Worm (Caenorhabditis elegans) whole organism, L3 larva: ENCODE measurements around the gene nhr-230.

ENCODE experiments used
- R02D3.7 ChIP-seq: fragments of 150-350 bp; optimal IDR thresholded peaks from 2 replicates; lab custom pipeline; 2014; ENCODE audit warnings: missing biosample characterization, missing genetic modification characterization
- aly-2 ChIP-seq: fragments of 150-350 bp; optimal IDR thresholded peaks from 2 replicates; lab custom pipeline; 2014; ENCODE audit warnings: missing biosample characterization, missing genetic modification characterization
- ceh-28 ChIP-seq: fragments of 150-350 bp; optimal IDR thresholded peaks from 2 replicates; lab custom pipeline; 2014; ENCODE audit warnings: missing biosample characterization, missing genetic modification reagents, missing genetic modification characterization
- ceh-9 ChIP-seq: sonication (generic microtip); optimal IDR thresholded peaks from 2 replicates; lab custom pipeline; 2018; ENCODE audit warnings: missing biosample characterization, missing genetic modification characterization
- elt-1 ChIP-seq: fragments of 150-350 bp; optimal IDR thresholded peaks from 2 replicates; lab custom pipeline; 2014; ENCODE audit warnings: missing biosample characterization, missing genetic modification characterization
- elt-2 ChIP-seq: sonication (generic microtip); optimal IDR thresholded peaks from 2 replicates; lab custom pipeline; 2016; ENCODE audit warnings: missing genetic modification reagents, mild to moderate bottlenecking, missing genetic modification characterization, missing compliant biosample characterization
- elt-3 ChIP-seq, 3 experiments: fragments of 150-350 bp in 1 of 3; sonication (generic microtip) in 2 of 3; optimal IDR thresholded peaks; 2 replicates in 2 of 3; 4 replicates in 1 of 3; lab custom pipeline; 2014 to 2017; ENCODE audit warnings: missing biosample characterization in 3 of 3, missing genetic modification characterization in 3 of 3
- eor-1 ChIP-seq, 2 experiments: fragments of 150-350 bp; optimal IDR thresholded peaks; 2 replicates each; lab custom pipeline; 2014 to 2018; ENCODE audit warnings: missing biosample characterization in 2 of 2, missing genetic modification characterization in 2 of 2
- fkh-10 ChIP-seq: sonication (generic microtip); optimal IDR thresholded peaks from 2 replicates; lab custom pipeline; 2017; ENCODE audit warnings: missing biosample characterization, missing genetic modification reagents, missing genetic modification characterization
- fkh-2 ChIP-seq: fragments of 150-350 bp; optimal IDR thresholded peaks from 2 replicates; lab custom pipeline; 2014; ENCODE audit warnings: missing biosample characterization, missing genetic modification reagents, missing genetic modification characterization
- fos-1 ChIP-seq: fragments of 150-350 bp; optimal IDR thresholded peaks from 2 replicates; lab custom pipeline; 2014; ENCODE audit warnings: missing biosample characterization, missing genetic modification characterization
- hmg-11 ChIP-seq: sonication (generic microtip); optimal IDR thresholded peaks from 2 replicates; lab custom pipeline; 2016; ENCODE audit warnings: missing genetic modification characterization, missing compliant biosample characterization
- jun-1 ChIP-seq: fragments of 150-350 bp; optimal IDR thresholded peaks from 2 replicates; lab custom pipeline; 2014; ENCODE audit warnings: missing biosample characterization, missing genetic modification reagents, missing genetic modification characterization
- lsy-12 ChIP-seq: sonication (generic microtip); optimal IDR thresholded peaks from 2 replicates; lab custom pipeline; 2016; ENCODE audit warnings: mild to moderate bottlenecking, missing genetic modification characterization, missing compliant biosample characterization
- nfya-1 ChIP-seq: sonication (generic microtip); optimal IDR thresholded peaks from 2 replicates; lab custom pipeline; 2017; ENCODE audit warnings: missing genetic modification characterization, mild to moderate bottlenecking, missing compliant biosample characterization, antibody characterized with exemption, moderate library complexity; ENCODE audit not compliant: insufficient read depth
- nhr-11 ChIP-seq: fragments of 150-350 bp; optimal IDR thresholded peaks from 2 replicates; lab custom pipeline; 2014; ENCODE audit warnings: missing biosample characterization, missing genetic modification characterization
- nhr-12 ChIP-seq: fragments of 150-350 bp; optimal IDR thresholded peaks from 2 replicates; lab custom pipeline; 2014; ENCODE audit warnings: missing biosample characterization, missing genetic modification characterization
- nhr-23 ChIP-seq: fragments of 150-350 bp; optimal IDR thresholded peaks from 2 replicates; lab custom pipeline; 2014; ENCODE audit warnings: missing biosample characterization, missing genetic modification reagents, missing genetic modification characterization
- nhr-237 ChIP-seq: fragments of 150-350 bp; optimal IDR thresholded peaks from 2 replicates; lab custom pipeline; 2014; ENCODE audit warnings: missing biosample characterization, missing genetic modification characterization
- nhr-25 ChIP-seq: sonication (generic microtip); optimal IDR thresholded peaks from 2 replicates; lab custom pipeline; 2017; ENCODE audit warnings: missing biosample characterization, missing genetic modification characterization
- nhr-28 ChIP-seq: fragments of 150-350 bp; optimal IDR thresholded peaks from 2 replicates; lab custom pipeline; 2014; ENCODE audit warnings: missing biosample characterization, missing genetic modification characterization
- nhr-43 ChIP-seq: sonication (generic microtip); optimal IDR thresholded peaks from 2 replicates; lab custom pipeline; 2016; ENCODE audit warnings: mild to moderate bottlenecking, missing genetic modification characterization, missing compliant biosample characterization; ENCODE audit not compliant: poor library complexity, severe bottlenecking
- nhr-67 ChIP-seq: fragments of 150-350 bp; optimal IDR thresholded peaks from 2 replicates; lab custom pipeline; 2014; ENCODE audit warnings: missing biosample characterization, missing genetic modification characterization
- nhr-76 ChIP-seq: fragments of 150-350 bp; sonication (generic microtip); optimal IDR thresholded peaks from 5 replicates; lab custom pipeline; 2014; ENCODE audit warnings: missing biosample characterization, missing genetic modification characterization
- nhr-77 ChIP-seq: fragments of 150-350 bp; optimal IDR thresholded peaks from 2 replicates; lab custom pipeline; 2014; ENCODE audit warnings: missing biosample characterization, missing genetic modification characterization
- pha-4 ChIP-seq: fragments of 150-350 bp; optimal IDR thresholded peaks from 2 replicates; lab custom pipeline; 2014; ENCODE audit warnings: missing biosample characterization, missing genetic modification reagents, missing genetic modification characterization
- pqm-1 ChIP-seq: fragments of 150-350 bp; optimal IDR thresholded peaks from 2 replicates; lab custom pipeline; 2017; ENCODE audit warnings: missing biosample characterization, missing genetic modification characterization, inconsistent platforms
- snpc-4 ChIP-seq: fragments of 150-350 bp; optimal IDR thresholded peaks from 2 replicates; lab custom pipeline; 2014; ENCODE audit warnings: missing biosample characterization, missing genetic modification characterization
- unc-39 ChIP-seq: sonication (generic microtip); optimal IDR thresholded peaks from 4 replicates; lab custom pipeline; 2017; ENCODE audit warnings: missing biosample characterization, missing genetic modification characterization
- unc-62 ChIP-seq: fragments of 150-350 bp; sonication (generic microtip); optimal IDR thresholded peaks from 4 replicates; lab custom pipeline; 2014; ENCODE audit warnings: missing biosample characterization, missing genetic modification reagents, missing genetic modification characterization
- ztf-4 ChIP-seq: fragments of 150-350 bp; optimal IDR thresholded peaks from 2 replicates; lab custom pipeline; 2014; ENCODE audit warnings: missing biosample characterization, missing genetic modification characterization

Gene nhr-230

ce11 chrV:18811360-18811759, 35.2 kb upstream of the nhr-230 start, which contains the start of gene C54E10.7:
C54E10.7 (plus strand) TSS chrV:18811660.
- TF ChIP-seq lsy-12 (tag; lab: Kevin White, UChicago) = no peak

ce11 chrV:18819643-18820042, 26.9 kb upstream of the nhr-230 start, which contains the start of gene ncs-5:
ncs-5 (plus strand) TSS chrV:18819766.
- TF ChIP-seq nhr-25 (tag; lab: Kevin White, UChicago) (no peak), R02D3.7 (tag; lab: Kevin White, UChicago) (no peak), eor-1 (tag; optimal IDR thresholded peaks at IDR 0.05; lab: Kevin White, UChicago) (no peak), nhr-76 (tag; lab: Kevin White, UChicago) (no peak), nhr-77 (tag; lab: Kevin White, UChicago) (no peak), nhr-43 (tag; lab: Kevin White, UChicago) (no peak), ceh-28 (tag; lab: Kevin White, UChicago) (no peak), nhr-237 (tag; lab: Kevin White, UChicago) (no peak), fos-1 (tag; lab: Kevin White, UChicago) (no peak), elt-1 (tag; lab: Kevin White, UChicago) (no peak)
- TF ChIP-seq, all 47 proteins: peak for 0

DNA sequence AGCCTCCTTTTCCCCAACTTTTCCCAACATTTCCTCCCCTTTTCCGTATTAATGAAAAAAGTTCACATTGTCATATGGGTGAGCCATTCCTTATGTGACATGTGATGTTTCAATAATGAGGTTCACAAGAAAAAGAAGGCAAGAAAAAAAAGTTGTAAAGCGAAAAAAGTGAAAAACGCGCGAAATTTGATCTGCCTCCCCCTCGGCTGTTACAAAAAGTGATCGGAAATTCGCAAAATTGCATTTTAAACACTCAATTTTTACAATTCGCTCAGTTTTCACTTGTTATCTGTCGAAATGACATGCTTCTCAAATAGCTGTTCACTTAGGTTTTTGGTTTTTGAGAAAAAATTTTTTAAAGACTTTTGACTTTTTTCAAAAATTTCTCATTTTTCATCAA, 25.0 kb upstream of the nhr-230 start:
- TF ChIP-seq aly-2 (tag; lab: Kevin White, UChicago) (no peak), fkh-10 (GFP tag; lab: Kevin White, UChicago) (peak; percentile 92)

DNA sequence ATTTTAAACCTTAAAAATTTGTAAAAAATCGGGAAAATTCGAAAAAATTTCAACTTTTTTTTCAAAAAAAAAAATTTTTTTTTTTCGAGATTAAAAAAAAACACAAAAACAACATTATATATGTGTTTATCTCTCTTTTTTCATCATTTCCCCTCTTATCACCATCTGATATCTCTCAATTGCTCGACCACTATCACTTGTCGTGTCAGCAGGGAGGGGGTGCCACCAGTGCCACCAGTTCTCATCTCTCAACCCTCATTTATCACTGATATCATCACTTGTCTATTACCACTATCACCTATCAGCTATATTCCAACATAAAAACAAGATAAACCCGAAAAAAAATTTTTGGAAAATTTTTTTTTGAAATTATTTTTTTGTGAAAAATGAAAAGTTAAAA, 20.1 kb upstream of the nhr-230 start:
- TF ChIP-seq eor-1 (tag; optimal IDR thresholded peaks at IDR 0.05; lab: Kevin White, UChicago) = no peak
- TF ChIP-seq nfya-1 = no peak
- TF ChIP-seq nhr-28 (tag; lab: Kevin White, UChicago) = no peak
- TF ChIP-seq fkh-2 = no peak
- peak; percentile 87 for TF ChIP-seq elt-2 (tag; lab: Kevin White, UChicago)
- TF ChIP-seq pqm-1 (tag; lab: Kevin White, UChicago) = peak; percentile 33

DNA sequence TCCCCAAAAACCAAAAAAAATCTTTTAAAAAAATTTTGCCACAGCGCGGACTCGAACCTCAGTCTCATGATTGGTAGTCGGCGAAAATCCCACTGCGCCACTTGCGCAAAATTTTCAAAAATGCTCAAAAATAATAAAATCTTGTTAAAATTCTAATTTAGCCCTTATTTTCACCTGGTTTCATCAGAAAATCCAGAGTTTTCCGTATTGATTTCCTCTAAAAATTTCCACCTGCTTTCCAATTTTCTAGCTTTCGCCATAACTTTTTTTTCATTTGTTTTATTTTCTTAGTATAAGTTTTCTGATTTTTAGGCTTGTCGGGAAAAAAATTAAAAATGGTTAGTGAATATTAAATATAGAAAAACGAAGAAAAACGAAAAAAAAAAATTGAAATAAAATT, 19.2 kb upstream of the nhr-230 start:
- no peak for TF ChIP-seq nhr-67 (tag; lab: Kevin White, UChicago)
- TF ChIP-seq pha-4 (tag; lab: Kevin White, UChicago) = no peak
- TF ChIP-seq eor-1 (tag; optimal IDR thresholded peaks at IDR 0.05; lab: Kevin White, UChicago) = no peak
- TF ChIP-seq nhr-11 (tag; lab: Kevin White, UChicago) = no peak
- TF ChIP-seq fos-1 (tag; lab: Kevin White, UChicago) = no peak

DNA sequence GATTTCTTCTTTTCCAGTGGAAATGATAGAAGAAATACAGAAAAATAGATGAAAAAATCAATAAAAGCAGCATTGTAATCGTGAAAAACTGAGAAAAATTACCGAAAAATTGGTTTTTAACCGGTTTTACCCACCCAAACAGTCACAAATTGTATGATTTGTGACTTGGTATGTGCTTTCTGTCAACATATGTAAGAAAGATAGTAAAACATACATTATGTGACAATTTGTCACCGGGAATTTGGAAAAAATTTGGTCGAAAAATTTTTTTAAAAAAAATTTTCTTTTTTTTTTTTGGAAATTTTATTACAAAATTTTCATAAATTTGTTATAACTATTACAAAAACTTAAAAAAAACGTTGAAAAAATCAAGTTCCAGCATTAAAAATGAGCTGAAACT, 9.5 kb upstream of the nhr-230 start, which contains the start of gene cyp-33D3:
Gene cyp-33D3 (minus strand): TSS at position 101 of the 400 bp plus-strand sequence.
- TF ChIP-seq unc-62 (GFP tag; lab: Kevin White, UChicago) (no peak), fkh-10 (GFP tag; lab: Kevin White, UChicago) (no peak), nhr-25 (tag; lab: Kevin White, UChicago) (no peak), unc-39 (tag; lab: Kevin White, UChicago) (no peak), jun-1 (no peak), nhr-12 (no peak), snpc-4 (tag; lab: Kevin White, UChicago) (no peak), nhr-23 (no peak), pha-4 (tag; lab: Kevin White, UChicago) (no peak), ztf-4 (tag; lab: Kevin White, UChicago) (no peak), elt-3 (tag; optimal IDR thresholded peaks at IDR 0.05; lab: Kevin White, UChicago) (no peak)
- TF ChIP-seq, all 47 proteins: peak for 0

DNA sequence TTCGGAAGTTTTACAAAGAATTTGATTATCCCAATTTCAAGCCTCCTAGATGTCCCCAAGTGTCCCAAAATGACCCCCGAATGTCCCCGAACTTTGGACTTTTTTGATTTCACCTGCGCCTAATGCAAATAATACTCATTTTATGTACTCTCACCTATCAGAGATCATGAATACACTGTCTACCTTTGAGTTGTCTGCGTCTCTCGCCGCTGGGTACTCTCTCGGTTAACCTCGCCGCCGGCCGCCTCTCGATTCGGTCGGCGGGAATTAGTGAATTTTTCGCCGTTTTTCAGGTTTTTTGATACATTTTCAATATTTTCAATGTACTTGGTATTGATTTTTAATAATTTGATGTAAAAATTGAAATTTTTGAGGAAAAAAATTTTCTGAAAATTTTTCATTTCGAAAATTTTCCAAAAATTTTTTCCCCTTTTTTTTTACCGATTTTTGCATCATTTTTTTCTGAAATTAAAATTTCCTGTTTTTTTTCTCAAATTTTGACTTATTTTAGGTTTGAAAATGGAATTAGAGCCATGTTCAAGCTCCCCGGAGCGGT, 7.7 kb upstream of the nhr-230 start, which contains the start of gene nhr-65:
Gene nhr-65 (plus strand): TSS at position 506 of the 556 bp plus-strand sequence.
- TF ChIP-seq nfya-1 (peak; percentile 21), ceh-9 (tag; lab: Kevin White, UChicago) (no peak), pqm-1 (tag; lab: Kevin White, UChicago) (peak; percentile 54), lsy-12 (tag; lab: Kevin White, UChicago) (no peak), pha-4 (tag; lab: Kevin White, UChicago) (peak; percentile 62), elt-2 (tag; lab: Kevin White, UChicago) (peak; percentile 61), hmg-11 (tag; lab: Kevin White, UChicago) (peak; percentile 25)
